Worm (Caenorhabditis elegans) whole organism, L1 larva: ENCODE measurements around the gene K03B4.6.

Experiments used
- lin-15B ChIP-seq: fragments of 150-350 bp; sonication (generic microtip); optimal IDR thresholded peaks from 3 replicates; lab custom pipeline; 2014; ENCODE audit warnings: missing biosample characterization, missing genetic modification characterization
- nhr-76 ChIP-seq: sonication (generic microtip); optimal IDR thresholded peaks from 2 replicates; lab custom pipeline; 2017; ENCODE audit warnings: missing biosample characterization, missing genetic modification characterization
- snpc-4 ChIP-seq: fragments of 150-350 bp; optimal IDR thresholded peaks from 2 replicates; lab custom pipeline; 2014; ENCODE audit warnings: missing biosample characterization, missing genetic modification characterization

- TF ChIP-seq snpc-4 (tag; lab: Kevin White, UChicago) (no peak), lin-15B (tag; lab: Kevin White, UChicago) (no peak), nhr-76 (tag; lab: Kevin White, UChicago) (no peak)
Measured at ce11 chrV:4653871-4654605, 22.0 kb downstream of the K03B4.6 start, which contains the start of the genes col-139 and F41F3.1.
